Worm (Caenorhabditis elegans) whole organism, late embryonic: Measurements from ENCODE around the gene pbo-4.

Experiments
- Y22D7AL.16 ChIP-seq: sonication (generic microtip); optimal IDR thresholded peaks from 2 replicates; lab custom pipeline; 2016; ENCODE audit warnings: missing genetic modification characterization, missing compliant biosample characterization
- elt-2 ChIP-seq: sonication (generic microtip); optimal IDR thresholded peaks from 2 replicates; lab custom pipeline; 2016; ENCODE audit warnings: missing genetic modification reagents, missing genetic modification characterization, missing compliant biosample characterization
- sox-2 ChIP-seq: fragments of 200-800 bp; sonication (Bioruptor generic); IDR thresholded peaks from 2 replicates; pipeline ENCODE4 v1.3.6; 2022; ENCODE audit warnings: missing genetic modification reagents, missing genetic modification characterization, missing compliant biosample characterization

- no peak for TF ChIP-seq Y22D7AL.16 (tag; lab: Kevin White, UChicago)
- no peak for TF ChIP-seq elt-2 (tag; lab: Kevin White, UChicago)
- no peak for TF ChIP-seq sox-2 (GFP tag; lab: Robert Waterston, UW)
Observed at ce11 chrX:10990855-10991176, 36.9 kb downstream of the pbo-4 start.
